Worm (Caenorhabditis elegans): ENCODE results near the gene acr-7.

DNA sequence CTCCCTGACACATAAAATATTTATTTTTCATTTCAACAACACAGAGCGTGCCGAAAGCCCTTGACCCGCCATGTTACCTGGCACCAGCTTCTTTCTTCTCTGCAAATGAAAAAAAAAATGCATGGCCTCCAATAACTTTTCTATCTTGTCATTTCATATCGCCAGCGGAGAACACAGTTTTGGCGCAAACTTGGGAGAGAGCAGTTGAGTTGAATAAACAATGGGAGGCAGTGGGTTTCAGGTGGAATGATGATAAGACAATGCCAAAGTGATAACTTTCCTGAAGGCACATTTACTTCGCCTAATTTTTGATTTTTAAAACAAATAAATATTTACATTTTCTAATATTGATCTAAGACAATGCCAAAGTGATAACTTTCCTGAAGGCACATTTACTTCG lies 48.3 kb downstream of the acr-7 start:
- no peak for TF ChIP-seq cog-1 (tag; optimal IDR thresholded peaks at IDR 0.05)
- no peak for TF ChIP-seq med-1 (GFP tag; optimal IDR thresholded peaks at IDR 0.05; ENCODE audit: insufficient read depth)
- no peak for TF ChIP-seq flt-1 (GFP tag; IDR thresholded peaks at IDR 0.05)
- no peak for TF ChIP-seq ref-1 (GFP tag; conservative IDR thresholded peaks at IDR 0.05)
- TF ChIP-seq T22C8.4 (GFP tag; IDR thresholded peaks at IDR 0.05), result no peak
